In genomic region chr2L:21756696-21757095, dm6 we compare ENCODE assay signal across 1 fruit fly cellular context.
TF ChIP-seq lines count a peak whose summit lies in the region.

No protein-coding gene starts in this region.

TF ChIP-seq in whole organism, embryonic, 481 proteins besides CTCF, POLR2A, EP300 and RAD21 (continued from another document):
- TF ChIP-seq PHDP (tag; optimal IDR thresholded peaks at IDR 0.05; lab: Kevin White, UChicago), result no peak
- TF ChIP-seq CG10979 (tag; optimal IDR thresholded peaks at IDR 0.05; lab: Kevin White, UChicago), result peak; percentile 7
- TF ChIP-seq D19B (GFP tag; optimal IDR thresholded peaks at IDR 0.05; lab: Kevin White, UChicago), result no peak
- no peak for TF ChIP-seq Kr (GFP tag; optimal IDR thresholded peaks at IDR 0.05; lab: Kevin White, UChicago)
- no peak for TF ChIP-seq Chrac-16 (GFP tag; optimal IDR thresholded peaks at IDR 0.05; lab: Kevin White, UChicago)
- no peak for TF ChIP-seq Ptx1 (GFP tag; IDR thresholded peaks at IDR 0.05; lab: Robert Waterston, UW)
- TF ChIP-seq cg (GFP tag; optimal IDR thresholded peaks at IDR 0.05; lab: Kevin White, UChicago), result peak; percentile 53
- 0 out of 4 replicates have a peak, but pooled peaks have one; percentile 6 for TF ChIP-seq chinmo (GFP tag; IDR thresholded peaks at IDR 0.05; lab: Robert Waterston, UW; ENCODE audit: partially characterized antibody)
- no peak for TF ChIP-seq CG6175 (GFP tag; IDR thresholded peaks at IDR 0.05; lab: Robert Waterston, UW)
